Fruit fly (Drosophila melanogaster) whole organism, adult: ENCODE results near the gene CG8927.

Experiments
- CG12768 ChIP-seq: fragments of 200-800 bp; sonication (Bioruptor generic); optimal IDR thresholded peaks from 2 replicates; lab custom pipeline; 2017; ENCODE audit warnings: missing biosample characterization, missing genetic modification characterization, mild to moderate bottlenecking, moderate library complexity, missing genetic modification reagents
- CG33017 ChIP-seq: fragments of 200-800 bp; sonication (Bioruptor generic); optimal IDR thresholded peaks from 2 replicates; lab custom pipeline; 2018; ENCODE audit warnings: missing biosample characterization, mild to moderate bottlenecking, missing genetic modification characterization, moderate library complexity
- CG7101 ChIP-seq: fragments of 200-800 bp; sonication (Bioruptor generic); optimal IDR thresholded peaks from 2 replicates; lab custom pipeline; 2018; ENCODE audit warnings: missing biosample characterization, mild to moderate bottlenecking, missing genetic modification characterization, moderate library complexity
- Clk ChIP-seq: fragments of 200-800 bp; sonication (Bioruptor generic); optimal IDR thresholded peaks from 2 replicates; lab custom pipeline; 2017; ENCODE audit warnings: missing biosample characterization, missing genetic modification characterization
- Crg-1 ChIP-seq: fragments of 200-800 bp; sonication (Bioruptor generic); optimal IDR thresholded peaks from 2 replicates; lab custom pipeline; 2016; ENCODE audit warnings: missing biosample characterization, missing genetic modification characterization
- toe ChIP-seq: fragments of 200-800 bp; sonication (Bioruptor generic); optimal IDR thresholded peaks from 2 replicates; lab custom pipeline; 2016; ENCODE audit warnings: missing biosample characterization, missing genetic modification characterization

DNA sequence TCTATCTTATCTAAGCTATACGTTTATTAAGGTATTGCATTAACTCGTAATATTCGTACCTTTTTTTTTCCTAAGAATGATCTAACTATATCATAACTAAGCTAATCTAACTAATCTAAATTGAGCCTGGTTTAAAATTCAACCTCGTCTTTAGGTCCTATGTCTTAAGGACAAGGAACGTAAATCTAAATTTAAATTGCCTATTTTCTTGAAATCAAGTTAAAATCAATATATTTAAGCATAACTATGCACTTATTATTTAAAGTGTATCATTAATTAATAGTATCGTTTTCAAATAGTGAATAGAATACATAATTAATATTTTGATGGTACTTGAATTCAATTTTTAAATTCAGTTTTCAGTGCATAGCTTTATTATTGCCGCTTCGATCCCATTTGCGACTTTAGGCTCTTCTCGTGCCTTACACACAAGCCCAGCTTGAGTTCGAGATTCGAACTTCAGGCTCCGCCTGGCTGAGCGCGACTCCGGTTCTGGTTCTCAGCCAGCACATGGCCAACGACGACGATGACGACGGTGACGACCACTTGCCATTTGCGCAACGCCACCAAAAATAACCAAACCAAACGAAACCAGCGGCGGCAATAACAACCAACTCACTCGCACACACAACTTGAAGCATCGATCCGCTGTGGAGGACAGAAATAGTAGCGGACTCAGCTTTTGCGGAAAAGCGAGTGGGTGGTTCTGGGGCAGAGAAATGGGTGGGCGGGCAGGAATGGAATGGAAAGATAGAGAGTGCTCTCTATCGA lies 30.2 kb downstream of the CG8927 start:
- TF ChIP-seq CG7101 (tag; lab: Kevin White, UChicago) (no peak), Clk (no peak), CG12768 (GFP tag; lab: Kevin White, UChicago) (no peak), Crg-1 (GFP tag; lab: Kevin White, UChicago) (no peak), CG33017 (tag; lab: Kevin White, UChicago) (no peak), toe (GFP tag; lab: Kevin White, UChicago) (no peak)
